Fruit fly (Drosophila melanogaster) whole organism, pupa: ENCODE results near the gene Scsalpha1.

ENCODE experiments used
- CG10348 ChIP-seq: fragments of 200-800 bp; sonication (Bioruptor generic); IDR thresholded peaks from 2 replicates; pipeline ENCODE4 v1.3.6; 2022; ENCODE audit warnings: missing biosample characterization, missing genetic modification characterization
- CG12605 ChIP-seq: fragments of 200-800 bp; sonication (Bioruptor generic); IDR thresholded peaks from 2 replicates; pipeline ENCODE4 v1.3.6; 2022; ENCODE audit warnings: missing biosample characterization, missing genetic modification characterization
- CG13204 ChIP-seq: fragments of 200-800 bp; sonication (Bioruptor generic); optimal IDR thresholded peaks from 2 replicates; lab custom pipeline; 2018; ENCODE audit warnings: missing biosample characterization, mild to moderate bottlenecking, missing genetic modification characterization, moderate library complexity
- CG14655 ChIP-seq: fragments of 200-800 bp; sonication (Bioruptor generic); optimal IDR thresholded peaks from 3 replicates; lab custom pipeline; 2017; ENCODE audit warnings: mild to moderate bottlenecking, missing biosample characterization, missing genetic modification reagents, missing genetic modification characterization
- CG15710 ChIP-seq: fragments of 200-800 bp; sonication (Bioruptor generic); optimal IDR thresholded peaks from 2 replicates; lab custom pipeline; 2018; ENCODE audit warnings: missing biosample characterization, mild to moderate bottlenecking, missing genetic modification characterization, moderate library complexity
- CG17806 ChIP-seq: fragments of 200-800 bp; sonication (Bioruptor generic); optimal IDR thresholded peaks from 2 replicates; lab custom pipeline; 2018; ENCODE audit warnings: missing biosample characterization, mild to moderate bottlenecking, missing genetic modification characterization, moderate library complexity
- CG32121 ChIP-seq: fragments of 200-800 bp; sonication (Bioruptor generic); IDR thresholded peaks from 2 replicates; pipeline ENCODE4 v1.3.6; 2022; ENCODE audit warnings: missing biosample characterization, missing genetic modification characterization
- CG34367 ChIP-seq: fragments of 200-800 bp; sonication (Bioruptor generic); optimal IDR thresholded peaks from 2 replicates; lab custom pipeline; 2018; ENCODE audit warnings: missing biosample characterization, mild to moderate bottlenecking, missing genetic modification characterization
- CG4496 ChIP-seq: fragments of 200-800 bp; sonication (Bioruptor generic); IDR thresholded peaks from 3 replicates; pipeline ENCODE4 v1.3.6; 2022; ENCODE audit warnings: missing biosample characterization, missing genetic modification characterization
- CG8159 ChIP-seq: fragments of 200-800 bp; sonication (Bioruptor generic); optimal IDR thresholded peaks from 3 replicates; lab custom pipeline; 2018; ENCODE audit warnings: missing biosample characterization, mild to moderate bottlenecking, missing genetic modification characterization, moderate library complexity
- CG8301 ChIP-seq: fragments of 200-800 bp; sonication (Bioruptor generic); optimal IDR thresholded peaks from 2 replicates; lab custom pipeline; 2018; ENCODE audit warnings: missing biosample characterization, mild to moderate bottlenecking, missing genetic modification characterization
- CG9948 ChIP-seq: fragments of 200-800 bp; sonication (Bioruptor generic); optimal IDR thresholded peaks from 2 replicates; lab custom pipeline; 2018; ENCODE audit warnings: missing biosample characterization, mild to moderate bottlenecking, missing genetic modification characterization, moderate library complexity
- D1 ChIP-seq: fragments of 200-800 bp; sonication (Bioruptor generic); optimal IDR thresholded peaks from 2 replicates; lab custom pipeline; 2018; ENCODE audit warnings: missing biosample characterization, mild to moderate bottlenecking, missing genetic modification characterization, moderate library complexity
- EcR ChIP-seq: fragments of 200-800 bp; sonication (Bioruptor generic); optimal IDR thresholded peaks from 3 replicates; lab custom pipeline; 2019; ENCODE audit warnings: missing biosample characterization, missing genetic modification characterization, mild to moderate bottlenecking, moderate library complexity, missing genetic modification reagents
- Ets98B ChIP-seq: fragments of 200-800 bp; sonication (Bioruptor generic); IDR thresholded peaks from 2 replicates; pipeline ENCODE4 v1.3.6; 2022; ENCODE audit warnings: missing biosample characterization, missing genetic modification characterization
- Pif1A ChIP-seq: fragments of 200-800 bp; sonication (Bioruptor generic); optimal IDR thresholded peaks from 3 replicates; lab custom pipeline; 2016; ENCODE audit warnings: missing biosample characterization, missing genetic modification characterization
- Pif1B ChIP-seq: fragments of 200-800 bp; sonication (Bioruptor generic); optimal IDR thresholded peaks from 3 replicates; lab custom pipeline; 2016; ENCODE audit warnings: missing biosample characterization, missing genetic modification characterization
- Snoo ChIP-seq: fragments of 200-800 bp; sonication (Bioruptor generic); optimal IDR thresholded peaks from 3 replicates; lab custom pipeline; 2017; ENCODE audit warnings: missing biosample characterization, mild to moderate bottlenecking, missing genetic modification characterization, inconsistent platforms
- fd96Ca ChIP-seq: fragments of 200-800 bp; sonication (Bioruptor generic); IDR thresholded peaks from 3 replicates; pipeline ENCODE4 v1.3.6; 2022; ENCODE audit warnings: missing biosample characterization, missing genetic modification characterization
- gl ChIP-seq: fragments of 200-800 bp; sonication (Bioruptor generic); optimal IDR thresholded peaks from 2 replicates; lab custom pipeline; 2018; ENCODE audit warnings: missing biosample characterization, mild to moderate bottlenecking, missing genetic modification characterization
- rn ChIP-seq: fragments of 200-800 bp; sonication (Bioruptor generic); IDR thresholded peaks from 2 replicates; pipeline ENCODE4 v1.3.6; 2022; ENCODE audit warnings: missing biosample characterization, missing genetic modification characterization

Gene Scsalpha1

DNA sequence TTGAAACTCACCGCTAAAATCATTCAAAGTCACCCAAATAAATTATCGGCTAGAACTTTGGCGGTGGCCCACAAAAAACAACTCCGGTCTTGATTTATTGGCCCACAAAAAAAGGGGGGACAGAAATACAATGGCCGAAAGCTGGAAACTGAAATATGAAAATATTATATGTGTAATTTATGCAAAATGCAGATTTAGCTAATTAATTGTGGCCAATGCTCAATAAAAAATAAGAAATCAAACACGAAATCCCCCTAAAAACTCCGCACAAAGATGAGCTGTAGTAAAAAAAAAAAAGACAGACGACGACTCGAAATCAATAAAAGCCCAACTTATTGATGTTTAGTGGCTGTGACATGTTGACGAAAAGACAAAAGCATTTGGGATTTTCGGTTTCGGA is 35.8 kb downstream of the Scsalpha1 start:
- no peak for TF ChIP-seq gl (tag; lab: Kevin White, UChicago)
- TF ChIP-seq CG17806 (tag; lab: Kevin White, UChicago) = no peak
- no peak for TF ChIP-seq CG12605 (GFP tag; lab: Robert Waterston, UW)
- no peak for TF ChIP-seq CG10348
- TF ChIP-seq CG14655 (GFP tag; lab: Kevin White, UChicago) = no peak
- TF ChIP-seq Ets98B = no peak

DNA sequence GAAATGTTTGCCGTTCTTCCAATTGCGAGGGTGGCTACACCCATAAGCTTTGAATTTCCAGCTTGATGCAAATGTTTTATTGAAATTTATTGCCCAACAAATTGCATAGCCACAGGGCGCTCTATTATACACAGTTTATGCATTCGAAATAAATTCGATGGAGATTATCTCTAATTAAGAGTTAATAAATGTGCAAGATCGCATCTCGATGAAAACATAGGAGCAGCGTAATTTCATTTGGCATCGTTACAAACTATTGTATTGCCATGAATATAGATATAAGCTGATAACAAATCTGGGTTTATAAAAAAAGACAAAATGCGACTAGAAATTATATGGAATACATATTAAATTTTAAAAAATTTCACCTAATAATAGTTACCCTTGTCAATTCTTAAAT is 36.5 kb downstream of the Scsalpha1 start:
- TF ChIP-seq CG14655 (GFP tag; lab: Kevin White, UChicago) = no peak
- TF ChIP-seq gl (tag; lab: Kevin White, UChicago) = no peak
- no peak for TF ChIP-seq CG4496
- TF ChIP-seq EcR (GFP tag; lab: Kevin White, UChicago) = no peak
- TF ChIP-seq Ets98B = no peak
- TF ChIP-seq rn (GFP tag; lab: Robert Waterston, UW) = no peak
- TF ChIP-seq CG8159 (tag; lab: Kevin White, UChicago) = no peak
- TF ChIP-seq Snoo = no peak
- TF ChIP-seq Pif1B (GFP tag; lab: Kevin White, UChicago) = no peak
- TF ChIP-seq CG13204 = no peak
- TF ChIP-seq D1 (tag; lab: Kevin White, UChicago) = no peak
- no peak for TF ChIP-seq CG32121 (GFP tag; lab: Robert Waterston, UW)
- no peak for TF ChIP-seq CG10348
- no peak for TF ChIP-seq CG12605 (GFP tag; lab: Robert Waterston, UW)
- TF ChIP-seq CG15710 (tag; lab: Kevin White, UChicago) = no peak
- no peak for TF ChIP-seq Pif1A (GFP tag; lab: Kevin White, UChicago)
- TF ChIP-seq CG9948 = no peak
- no peak for TF ChIP-seq fd96Ca (GFP tag; lab: Robert Waterston, UW)
- no peak for TF ChIP-seq CG34367

DNA sequence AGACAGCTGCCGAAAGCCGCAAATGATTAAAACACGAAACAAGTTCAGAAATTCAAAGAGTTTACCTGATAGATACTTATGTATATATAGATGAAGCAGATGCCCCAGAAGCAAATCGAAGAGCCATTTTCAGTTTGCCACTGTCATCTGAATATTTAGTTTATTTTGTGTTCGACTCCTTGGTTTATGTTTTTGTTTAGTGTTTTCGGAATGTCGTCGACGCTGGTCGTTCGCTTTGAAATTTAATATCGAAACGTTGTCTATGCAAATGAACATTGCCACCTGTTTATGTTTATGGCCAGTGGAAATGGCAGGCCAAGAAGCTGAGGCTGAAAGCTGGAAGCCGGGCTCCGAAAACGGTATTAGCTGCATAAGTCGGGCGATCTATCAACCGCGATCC is 37.0 kb downstream of the Scsalpha1 start:
- TF ChIP-seq fd96Ca (GFP tag; lab: Robert Waterston, UW) = no peak
- TF ChIP-seq gl (tag; lab: Kevin White, UChicago) = no peak
- no peak for TF ChIP-seq CG8301 (tag; lab: Kevin White, UChicago)
- no peak for TF ChIP-seq CG10348
- no peak for TF ChIP-seq CG12605 (GFP tag; lab: Robert Waterston, UW)
- no peak for TF ChIP-seq CG9948
- TF ChIP-seq Snoo = no peak
- no peak for TF ChIP-seq CG8159 (tag; lab: Kevin White, UChicago)
- no peak for TF ChIP-seq Ets98B
- TF ChIP-seq CG32121 (GFP tag; lab: Robert Waterston, UW) = no peak
- TF ChIP-seq Pif1B (GFP tag; lab: Kevin White, UChicago) = no peak
- TF ChIP-seq CG34367 = no peak
- no peak for TF ChIP-seq Pif1A (GFP tag; lab: Kevin White, UChicago)
- no peak for TF ChIP-seq rn (GFP tag; lab: Robert Waterston, UW)
- no peak for TF ChIP-seq CG14655 (GFP tag; lab: Kevin White, UChicago)
- TF ChIP-seq, all 21 proteins: peak for 0

DNA sequence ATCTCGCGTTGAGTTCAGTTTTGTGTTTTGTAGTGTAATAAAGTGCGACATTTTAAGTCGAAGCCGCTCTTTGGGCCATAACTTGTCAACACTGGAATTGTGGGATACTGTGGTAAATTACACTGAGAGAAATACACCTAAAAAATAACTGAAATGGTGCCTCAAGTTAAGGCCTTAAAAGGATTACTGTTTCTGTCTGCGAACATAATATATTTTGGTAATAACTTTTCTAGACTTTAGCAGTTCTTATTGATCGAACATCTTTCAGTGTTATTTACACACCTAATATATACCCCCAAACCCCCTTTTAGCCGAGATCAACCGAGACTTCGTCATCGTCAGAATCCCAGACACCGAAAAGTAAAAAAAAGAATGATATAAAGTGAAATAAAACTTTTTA is 37.8 kb downstream of the Scsalpha1 start:
- peak; percentile 17 for TF ChIP-seq Pif1A (GFP tag; lab: Kevin White, UChicago)
- TF ChIP-seq CG8159 (tag; lab: Kevin White, UChicago) = peak; percentile 59
- no peak for TF ChIP-seq CG32121 (GFP tag; lab: Robert Waterston, UW)
- TF ChIP-seq CG17806 (tag; lab: Kevin White, UChicago) = peak; percentile 40
- no peak for TF ChIP-seq CG14655 (GFP tag; lab: Kevin White, UChicago)
- TF ChIP-seq EcR (GFP tag; lab: Kevin White, UChicago) = no peak
- TF ChIP-seq Pif1B (GFP tag; lab: Kevin White, UChicago) = peak; percentile 24
- TF ChIP-seq CG13204 = no peak
- TF ChIP-seq CG4496 = no peak
- no peak for TF ChIP-seq gl (tag; lab: Kevin White, UChicago)
- peak; percentile 1 for TF ChIP-seq CG8301 (tag; lab: Kevin White, UChicago)
- no peak for TF ChIP-seq Snoo
- no peak for TF ChIP-seq CG10348
- no peak for TF ChIP-seq rn (GFP tag; lab: Robert Waterston, UW)
- peak; percentile 59 for TF ChIP-seq CG15710 (tag; lab: Kevin White, UChicago)
- TF ChIP-seq Ets98B = no peak
- no peak for TF ChIP-seq D1 (tag; lab: Kevin White, UChicago)
- peak; percentile 30 for TF ChIP-seq CG9948
- no peak for TF ChIP-seq CG12605 (GFP tag; lab: Robert Waterston, UW)
- TF ChIP-seq CG34367 = peak; percentile 30
- no peak for TF ChIP-seq fd96Ca (GFP tag; lab: Robert Waterston, UW)

DNA sequence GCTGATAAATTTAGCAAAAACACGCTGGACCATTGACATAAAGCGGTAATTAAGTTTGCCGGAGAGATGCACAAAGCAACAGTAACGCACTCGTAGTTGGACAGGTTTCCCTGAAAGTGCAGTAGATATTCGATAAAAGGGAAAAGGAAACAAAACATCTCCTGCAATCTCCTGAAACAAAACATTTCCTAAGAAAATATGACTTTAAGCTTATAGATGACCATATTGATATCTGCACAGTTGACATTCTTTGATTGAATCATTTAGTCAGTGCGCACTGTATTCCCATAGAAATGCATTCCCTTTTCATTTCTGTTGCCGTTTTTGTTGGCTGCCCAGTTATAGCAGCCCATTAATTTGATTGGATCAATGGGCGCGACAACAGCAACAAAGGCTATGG is 38.8 kb downstream of the Scsalpha1 start:
- peak; percentile 68 for TF ChIP-seq CG13204
- no peak for TF ChIP-seq D1 (tag; lab: Kevin White, UChicago)
- no peak for TF ChIP-seq gl (tag; lab: Kevin White, UChicago)
- no peak for TF ChIP-seq CG32121 (GFP tag; lab: Robert Waterston, UW)
- no peak; the same call in 1 of the 3 replicates for TF ChIP-seq CG4496
- no peak for TF ChIP-seq CG8301 (tag; lab: Kevin White, UChicago)
- TF ChIP-seq CG12605 (GFP tag; lab: Robert Waterston, UW) = 0 out of 2 replicates have a peak, but pooled peaks have one; percentile 12
- TF ChIP-seq CG8159 (tag; lab: Kevin White, UChicago) = peak; percentile 73
- TF ChIP-seq Pif1A (GFP tag; lab: Kevin White, UChicago) = peak; percentile 37
- TF ChIP-seq Ets98B = no peak; the same call in 1 of the 2 replicates
- no peak for TF ChIP-seq CG10348
- peak; percentile 28; the same call in 1 of the 2 replicates for TF ChIP-seq rn (GFP tag; lab: Robert Waterston, UW)
- no peak for TF ChIP-seq Snoo
- TF ChIP-seq fd96Ca (GFP tag; lab: Robert Waterston, UW) = no peak
- peak; percentile 45 for TF ChIP-seq CG9948
- peak; percentile 81 for TF ChIP-seq CG34367
- TF ChIP-seq CG17806 (tag; lab: Kevin White, UChicago) = peak; percentile 55
- peak; percentile 37 for TF ChIP-seq Pif1B (GFP tag; lab: Kevin White, UChicago)
- TF ChIP-seq CG15710 (tag; lab: Kevin White, UChicago) = peak; percentile 83
- peak; percentile 30 for TF ChIP-seq CG14655 (GFP tag; lab: Kevin White, UChicago)
- TF ChIP-seq EcR (GFP tag; lab: Kevin White, UChicago) = no peak
